Fruit fly (Drosophila melanogaster): ENCODE data around the gene ben.
"Not testable (repeated sequence)": the region's sequence is repeated elsewhere in the genome, so short reads cannot be mapped to it uniquely, and the experiment has no call there.

Gene ben

DNA sequence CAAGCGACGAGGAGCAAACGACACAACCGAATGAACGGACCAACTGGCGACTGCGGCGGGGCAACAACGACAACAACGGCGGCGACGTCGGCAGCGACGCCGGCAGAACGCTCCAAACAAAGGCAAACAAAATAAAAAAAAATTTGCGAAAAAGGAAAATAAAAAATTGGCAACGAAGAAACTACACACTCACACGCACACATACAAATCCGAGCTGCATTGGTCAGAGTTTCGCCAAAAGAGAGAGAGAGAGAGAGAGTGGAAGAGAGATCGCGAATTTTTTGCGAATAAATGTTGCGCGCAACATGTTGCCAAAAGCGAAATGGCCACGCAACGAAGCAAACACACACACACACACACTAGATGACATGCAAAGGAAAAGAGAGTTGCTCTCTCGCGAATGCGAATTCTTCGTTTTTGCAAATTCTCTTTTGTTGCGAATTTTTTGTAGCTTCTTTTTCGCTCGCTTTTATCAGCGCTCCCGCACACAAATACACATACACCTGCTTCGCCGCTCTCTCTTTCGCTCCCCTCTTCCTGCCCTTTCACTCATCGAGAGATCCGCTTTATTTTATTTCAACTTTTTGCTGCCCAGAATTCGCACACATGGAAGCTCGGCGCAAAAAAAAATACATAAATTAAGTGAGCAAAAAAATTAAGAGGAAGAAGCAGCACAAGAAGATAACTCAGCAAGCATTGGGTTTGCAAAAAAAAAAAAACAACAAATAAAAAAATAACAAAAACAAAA, 5.5 kb upstream of the ben start, which contains the start of gene mamo:
Gene mamo, minus strand, starts transcription at position 54 of the 748 bp plus-strand sequence.
- TF ChIP-seq pan (optimal IDR thresholded peaks at IDR 0.05) (no peak), Dll (optimal IDR thresholded peaks at IDR 0.05) (peak; percentile 78)

DNA sequence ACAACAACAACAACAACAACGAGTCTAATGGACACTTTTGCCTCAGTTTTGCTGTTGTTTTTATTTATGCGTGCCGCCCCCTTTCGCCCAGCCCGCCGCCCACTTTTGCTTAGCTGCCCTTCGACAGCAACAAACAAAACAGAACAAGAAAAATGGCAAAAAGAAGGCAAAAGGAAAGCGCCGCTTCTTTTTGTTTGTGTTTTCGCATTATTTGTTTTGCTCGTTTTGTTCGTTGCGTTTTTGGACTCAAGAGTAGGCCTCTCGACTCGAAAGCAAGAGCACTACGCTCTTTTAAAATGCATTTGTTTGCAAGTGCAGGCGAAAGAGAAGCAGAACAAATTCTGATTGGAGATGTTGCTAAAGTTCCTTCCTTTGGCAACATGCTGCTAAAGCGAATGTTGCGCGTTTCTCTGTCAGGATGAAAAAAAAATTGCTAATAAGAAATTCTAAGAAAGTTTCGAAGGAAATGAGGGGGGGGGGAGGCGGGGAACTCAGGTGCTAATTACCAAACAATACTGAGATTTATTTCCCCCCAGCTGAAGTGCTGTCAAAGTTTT, 2.9 kb upstream of the ben start:
- TF ChIP-seq Dll (optimal IDR thresholded peaks at IDR 0.05), result no peak
- no peak for TF ChIP-seq CG8478 (optimal IDR thresholded peaks at IDR 0.05)
- no peak for TF ChIP-seq pan (optimal IDR thresholded peaks at IDR 0.05)
- no peak for TF ChIP-seq usp (GFP tag; optimal IDR thresholded peaks at IDR 0.05)
- TF ChIP-seq EcR (GFP tag; optimal IDR thresholded peaks at IDR 0.05), result no peak
- TF ChIP-seq psq (optimal IDR thresholded peaks at IDR 0.05), result no peak

DNA sequence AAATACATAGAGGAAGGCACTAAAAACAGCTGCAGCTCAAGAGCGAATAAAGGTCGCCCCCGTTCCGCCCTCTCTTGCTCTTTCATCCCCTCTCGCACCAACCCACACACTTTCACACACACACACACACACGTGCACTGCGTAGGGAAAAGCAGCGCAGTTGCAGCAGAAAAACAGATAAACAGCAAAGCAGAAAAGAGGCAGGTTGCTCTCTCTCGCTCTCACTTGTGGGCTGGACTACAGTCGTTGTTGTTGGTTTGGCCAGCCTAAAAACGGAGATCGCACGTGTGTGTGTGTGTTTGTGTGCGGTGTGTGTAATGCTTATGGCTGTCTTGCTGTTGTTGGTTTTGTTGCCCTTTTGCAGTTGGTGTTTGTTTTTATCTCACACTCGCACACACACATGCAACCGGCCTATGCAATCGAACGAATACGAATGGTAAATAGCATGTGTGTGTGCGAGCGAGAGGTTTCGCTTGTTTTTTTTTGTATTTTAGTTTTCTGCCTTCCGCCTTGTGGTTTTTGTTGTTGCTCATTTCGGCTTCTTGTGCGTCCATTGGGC, 1.3 kb upstream of the ben start:
- TF ChIP-seq CG8478 (optimal IDR thresholded peaks at IDR 0.05), result peak; percentile 77
- no peak for TF ChIP-seq usp (GFP tag; optimal IDR thresholded peaks at IDR 0.05)
- TF ChIP-seq Dll (optimal IDR thresholded peaks at IDR 0.05), result peak; percentile 37
- TF ChIP-seq psq (optimal IDR thresholded peaks at IDR 0.05), result no peak

DNA sequence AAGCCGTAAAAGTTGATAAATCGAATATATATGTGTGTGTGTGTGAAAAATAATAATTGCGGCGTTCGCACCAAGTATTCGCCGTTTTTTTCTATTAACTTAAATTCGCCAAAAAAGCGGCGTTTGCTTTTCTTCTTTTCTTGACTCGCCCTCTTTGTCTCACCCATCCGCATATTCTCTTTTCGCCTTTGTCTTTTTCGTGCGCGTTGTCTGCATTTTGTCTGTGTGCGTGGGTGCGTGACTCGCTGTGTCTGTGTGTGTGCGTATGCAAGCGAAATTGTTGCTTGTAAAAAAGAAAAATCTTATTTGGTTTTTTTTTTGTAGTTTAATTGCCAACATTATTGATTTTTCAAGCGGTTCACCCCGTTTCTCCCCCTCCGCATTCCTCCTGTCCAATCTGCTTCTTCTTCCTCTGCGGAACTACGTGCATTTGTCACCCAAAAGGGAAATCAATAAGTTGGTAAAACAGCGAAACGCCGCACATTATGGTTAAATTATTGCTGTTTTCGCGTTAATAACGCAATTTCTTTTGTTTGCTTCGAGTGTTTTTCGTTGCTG, 658 bp downstream of the ben start:
- TF ChIP-seq psq (optimal IDR thresholded peaks at IDR 0.05) (no peak), Dll (optimal IDR thresholded peaks at IDR 0.05) (no peak)

DNA sequence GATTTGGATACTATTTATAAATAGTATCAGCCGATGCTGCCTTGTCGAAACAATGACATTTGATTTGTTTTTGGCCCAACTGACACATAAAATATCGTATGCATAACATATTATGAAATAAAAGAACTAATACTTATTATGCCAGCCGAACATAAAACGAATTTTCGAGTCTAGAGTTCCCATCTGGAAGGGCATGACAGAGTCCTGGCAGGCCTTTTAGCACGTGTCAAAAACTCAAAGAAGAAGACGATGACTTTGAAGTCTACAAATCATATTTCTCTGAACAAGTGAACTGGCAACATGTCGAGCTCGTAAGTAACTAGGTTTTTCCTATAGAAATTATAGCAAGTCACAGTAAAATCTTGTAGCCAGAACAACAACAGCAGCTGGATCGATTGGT, 3.8 kb downstream of the ben start, which contains the start of gene Ste12DOR:
Gene Ste12DOR, plus strand, starts transcription at position 301 of the 400 bp plus-strand sequence.
- not testable (repeated sequence) for TF ChIP-seq Dll (optimal IDR thresholded peaks at IDR 0.05); usp (GFP tag; optimal IDR thresholded peaks at IDR 0.05); psq (optimal IDR thresholded peaks at IDR 0.05)

DNA sequence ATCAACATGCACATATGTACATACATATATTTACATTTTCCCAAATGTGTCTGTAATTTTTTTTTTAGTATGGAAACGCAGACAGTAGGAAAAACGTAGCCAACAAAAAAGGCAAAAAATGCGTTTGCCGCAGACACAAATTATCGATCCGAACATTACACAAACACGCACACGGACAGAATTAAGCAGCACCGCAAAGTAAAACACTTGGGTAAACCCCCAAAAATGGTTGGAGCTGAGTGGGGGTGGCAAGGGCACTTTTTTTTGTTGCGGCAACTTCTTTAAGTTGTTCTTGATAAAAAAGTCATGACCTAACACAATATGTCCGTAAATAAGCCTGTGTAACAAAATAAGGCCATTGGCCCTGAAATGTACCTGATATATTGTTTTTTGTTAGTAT, 18.0 kb downstream of the ben start:
- TF ChIP-seq EcR (GFP tag; optimal IDR thresholded peaks at IDR 0.05), result no peak
- TF ChIP-seq usp (GFP tag; optimal IDR thresholded peaks at IDR 0.05), result no peak
- TF ChIP-seq psq (optimal IDR thresholded peaks at IDR 0.05), result no peak
- TF ChIP-seq pan (optimal IDR thresholded peaks at IDR 0.05), result no peak
- TF ChIP-seq Dll (optimal IDR thresholded peaks at IDR 0.05), result no peak
- TF ChIP-seq CG8478 (optimal IDR thresholded peaks at IDR 0.05), result no peak

DNA sequence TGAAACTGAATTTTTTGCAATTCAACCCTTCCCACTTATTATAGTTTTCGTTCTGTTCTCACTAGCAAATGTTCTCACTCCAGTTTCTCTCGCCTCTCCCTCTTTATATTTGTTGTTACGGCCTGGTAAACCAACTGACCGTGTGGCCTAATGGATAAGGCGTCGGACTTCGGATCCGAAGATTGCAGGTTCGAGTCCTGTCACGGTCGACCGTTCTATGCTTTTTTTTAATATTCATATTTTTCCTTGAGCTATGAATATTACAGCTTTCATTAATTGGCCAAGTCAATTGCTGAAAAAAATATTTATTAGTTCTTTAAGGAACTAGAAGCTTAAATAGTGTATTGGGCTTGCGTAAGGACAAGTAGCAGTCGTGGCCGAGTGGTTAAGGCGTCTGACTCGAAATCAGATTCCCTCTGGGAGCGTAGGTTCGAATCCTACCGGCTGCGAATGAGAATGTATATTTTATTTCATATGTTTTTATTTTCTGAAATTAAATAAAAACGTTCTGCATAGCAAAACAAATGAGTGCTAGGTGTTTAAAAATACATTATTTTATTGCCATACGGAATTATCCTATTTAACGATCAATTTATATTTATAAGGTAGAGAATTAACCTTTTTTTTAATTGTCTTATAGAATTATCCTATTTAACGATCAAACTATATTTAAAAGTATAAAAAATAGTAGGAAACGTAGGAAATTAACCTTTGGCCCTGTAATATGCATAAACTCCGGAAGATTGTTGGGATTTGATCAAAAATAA, 18.7 kb downstream of the ben start:
- no peak for TF ChIP-seq pan (optimal IDR thresholded peaks at IDR 0.05)
- TF ChIP-seq psq (optimal IDR thresholded peaks at IDR 0.05), result no peak
- no peak for TF ChIP-seq CG8478 (optimal IDR thresholded peaks at IDR 0.05)
- TF ChIP-seq Dll (optimal IDR thresholded peaks at IDR 0.05), result no peak
- TF ChIP-seq usp (GFP tag; optimal IDR thresholded peaks at IDR 0.05), result no peak
- no peak for TF ChIP-seq EcR (GFP tag; optimal IDR thresholded peaks at IDR 0.05)

DNA sequence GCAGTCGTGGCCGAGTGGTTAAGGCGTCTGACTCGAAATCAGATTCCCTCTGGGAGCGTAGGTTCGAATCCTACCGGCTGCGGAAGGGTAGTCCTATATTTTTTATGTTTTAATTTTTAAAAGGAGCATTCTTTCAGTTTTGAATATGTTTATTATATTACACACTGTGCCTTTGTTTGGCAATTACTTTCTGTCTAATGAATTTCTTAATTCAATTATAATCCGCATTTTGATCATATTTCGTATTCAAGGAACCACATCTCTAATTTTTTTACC, 19.2 kb downstream of the ben start:
- TF ChIP-seq pan (optimal IDR thresholded peaks at IDR 0.05), result no peak
- TF ChIP-seq Dll (optimal IDR thresholded peaks at IDR 0.05), result no peak
- no peak for TF ChIP-seq EcR (GFP tag; optimal IDR thresholded peaks at IDR 0.05)
- no peak for TF ChIP-seq usp (GFP tag; optimal IDR thresholded peaks at IDR 0.05)
- no peak for TF ChIP-seq psq (optimal IDR thresholded peaks at IDR 0.05)
- no peak for TF ChIP-seq CG8478 (optimal IDR thresholded peaks at IDR 0.05)

DNA sequence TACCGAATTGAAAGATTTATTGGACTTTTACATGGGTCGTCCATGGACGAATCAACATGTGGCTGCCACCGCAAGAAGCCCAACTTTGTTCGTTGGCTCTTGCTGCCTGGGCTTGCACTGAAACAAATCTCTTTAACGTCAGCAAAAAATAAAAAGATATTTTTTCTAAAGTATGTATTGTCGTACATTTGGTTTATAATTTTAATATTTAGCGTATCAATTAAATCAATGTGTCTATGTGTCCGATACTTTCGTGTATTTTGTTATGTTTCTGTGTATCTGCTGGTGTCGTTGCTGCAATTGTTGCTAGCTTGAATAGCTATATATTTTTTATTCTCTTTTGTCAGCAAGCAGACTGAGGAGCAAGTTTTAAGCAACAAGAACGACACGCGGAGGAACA, 21.3 kb downstream of the ben start:
- TF ChIP-seq CG8478 (optimal IDR thresholded peaks at IDR 0.05), result no peak
- no peak for TF ChIP-seq pan (optimal IDR thresholded peaks at IDR 0.05)
- TF ChIP-seq usp (GFP tag; optimal IDR thresholded peaks at IDR 0.05), result no peak
- TF ChIP-seq Dll (optimal IDR thresholded peaks at IDR 0.05), result no peak
- TF ChIP-seq psq (optimal IDR thresholded peaks at IDR 0.05), result no peak
- no peak for TF ChIP-seq EcR (GFP tag; optimal IDR thresholded peaks at IDR 0.05)

DNA sequence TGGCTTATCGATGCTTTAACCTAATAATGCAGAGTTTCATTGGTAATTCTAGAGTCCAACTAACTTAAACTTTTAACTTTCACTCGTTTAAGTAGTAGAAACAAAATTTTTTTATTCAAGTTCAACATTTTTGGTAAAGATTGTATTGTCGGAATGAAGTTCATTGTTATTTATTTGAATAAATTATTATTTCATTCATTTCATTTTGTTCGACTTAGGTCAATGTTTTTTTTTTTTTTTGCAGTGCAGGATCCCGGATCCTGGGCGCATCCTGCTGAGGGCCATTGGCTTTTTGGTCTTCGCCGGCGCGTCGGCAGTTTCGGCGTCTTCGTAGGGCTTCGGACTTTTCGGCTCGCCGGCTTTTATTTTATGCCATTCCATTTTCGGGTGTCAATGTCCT, 22.9 kb downstream of the ben start:
- TF ChIP-seq pan (optimal IDR thresholded peaks at IDR 0.05) (no peak), EcR (GFP tag; optimal IDR thresholded peaks at IDR 0.05) (no peak), usp (GFP tag; optimal IDR thresholded peaks at IDR 0.05) (no peak), psq (optimal IDR thresholded peaks at IDR 0.05) (no peak), Dll (optimal IDR thresholded peaks at IDR 0.05) (no peak), CG8478 (optimal IDR thresholded peaks at IDR 0.05) (no peak)

DNA sequence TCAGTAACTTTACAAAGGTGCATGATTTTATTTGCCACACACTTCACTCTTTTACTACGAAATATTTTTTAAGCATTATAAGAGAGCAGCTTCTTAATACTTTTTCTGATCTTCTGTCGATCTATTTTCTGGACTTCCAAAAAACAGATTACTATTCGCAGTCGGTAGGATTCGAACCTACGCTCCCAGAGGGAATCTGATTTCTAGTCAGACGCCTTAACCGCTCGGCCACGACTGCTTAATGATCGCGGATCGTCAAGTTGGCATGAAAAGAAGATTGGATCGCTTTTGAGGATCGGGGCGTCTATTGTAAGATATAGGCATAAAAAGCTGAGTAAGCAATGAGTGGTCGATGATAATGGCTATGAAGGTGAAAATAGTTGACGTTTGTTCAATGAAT, 29.3 kb downstream of the ben start:
- TF ChIP-seq usp (GFP tag; optimal IDR thresholded peaks at IDR 0.05) (no peak), EcR (GFP tag; optimal IDR thresholded peaks at IDR 0.05) (no peak), Dll (optimal IDR thresholded peaks at IDR 0.05) (no peak), CG8478 (optimal IDR thresholded peaks at IDR 0.05) (no peak), pan (optimal IDR thresholded peaks at IDR 0.05) (no peak), psq (optimal IDR thresholded peaks at IDR 0.05) (no peak)

DNA sequence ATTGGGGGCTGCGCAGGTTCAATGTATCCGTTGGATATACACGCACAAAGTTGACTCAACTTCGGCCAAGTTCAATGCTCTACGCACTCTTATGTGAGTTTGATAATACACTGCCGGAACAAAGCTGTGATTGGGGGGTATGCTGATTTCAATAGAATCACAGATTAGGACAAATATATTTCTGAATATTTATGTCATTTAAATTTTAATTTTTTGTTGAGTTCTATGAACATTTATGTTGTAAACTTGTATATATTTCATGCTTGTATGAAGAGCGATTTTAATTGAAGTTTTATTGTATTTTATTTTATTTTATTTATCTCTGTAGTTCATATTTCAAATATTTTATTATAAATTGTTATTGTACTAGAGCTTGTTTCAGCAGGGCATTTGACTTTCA, 30.6 kb downstream of the ben start:
- TF ChIP-seq CG8478 (optimal IDR thresholded peaks at IDR 0.05) (no peak), EcR (GFP tag; optimal IDR thresholded peaks at IDR 0.05) (no peak), psq (optimal IDR thresholded peaks at IDR 0.05) (no peak), Dll (optimal IDR thresholded peaks at IDR 0.05) (no peak), pan (optimal IDR thresholded peaks at IDR 0.05) (no peak), usp (GFP tag; optimal IDR thresholded peaks at IDR 0.05) (no peak)

Measured in whole organism.